Fruit fly (Drosophila melanogaster) whole organism, embryonic: ENCODE measurements around the gene CG43407.
A peak's percentile ranks its signal among the peaks of the same experiment; 100 is the strongest.

Experiments
- CG10147 ChIP-seq: fragments of 200-800 bp; sonication (Bioruptor generic); optimal IDR thresholded peaks from 2 replicates; lab custom pipeline; 2019; ENCODE audit warnings: missing biosample characterization, mild to moderate bottlenecking, missing genetic modification characterization, moderate library complexity
- CG10267 ChIP-seq: fragments of 200-800 bp; sonication (Bioruptor generic); optimal IDR thresholded peaks from 2 replicates; lab custom pipeline; 2018; ENCODE audit warnings: missing biosample characterization, mild to moderate bottlenecking, missing genetic modification characterization, moderate library complexity
- CG10979 ChIP-seq: fragments of 200-800 bp; sonication (Bioruptor generic); optimal IDR thresholded peaks from 2 replicates; lab custom pipeline; 2018; ENCODE audit warnings: missing biosample characterization, mild to moderate bottlenecking, missing genetic modification characterization, moderate library complexity
- CG12155 ChIP-seq: fragments of 200-800 bp; sonication (Bioruptor generic); optimal IDR thresholded peaks from 3 replicates; lab custom pipeline; 2016; ENCODE audit warnings: missing biosample characterization, missing genetic modification characterization
- CG14965 ChIP-seq: fragments of 200-800 bp; sonication (Bioruptor generic); optimal IDR thresholded peaks from 2 replicates; lab custom pipeline; 2016; ENCODE audit warnings: missing biosample characterization, missing genetic modification characterization, borderline replicate concordance
- CG1529 ChIP-seq: fragments of 200-800 bp; sonication (Bioruptor generic); optimal IDR thresholded peaks from 3 replicates; lab custom pipeline; 2018; ENCODE audit warnings: missing biosample characterization, missing genetic modification characterization
- CG16779 ChIP-seq: fragments of 200-800 bp; sonication (Bioruptor generic); IDR thresholded peaks from 2 replicates; pipeline ENCODE4 v1.3.6; 2022; ENCODE audit warnings: missing biosample characterization, missing genetic modification characterization
- CG17912 ChIP-seq: fragments of 200-800 bp; sonication (Bioruptor generic); optimal IDR thresholded peaks from 2 replicates; lab custom pipeline; 2018; ENCODE audit warnings: missing biosample characterization, mild to moderate bottlenecking, missing genetic modification characterization
- CG18599 ChIP-seq: fragments of 200-800 bp; sonication (Bioruptor generic); optimal IDR thresholded peaks from 3 replicates; lab custom pipeline; 2017; ENCODE audit warnings: missing biosample characterization, missing genetic modification characterization, mild to moderate bottlenecking, moderate library complexity, missing genetic modification reagents
- CG18619 ChIP-seq: fragments of 200-800 bp; sonication (Bioruptor generic); optimal IDR thresholded peaks from 3 replicates; lab custom pipeline; 2017; ENCODE audit warnings: missing biosample characterization, mild to moderate bottlenecking, missing genetic modification characterization
- CG2889 ChIP-seq: fragments of 200-800 bp; sonication (Bioruptor generic); IDR thresholded peaks from 3 replicates; pipeline ENCODE4 v1.3.6; 2022; ENCODE audit warnings: missing biosample characterization, missing genetic modification characterization
- CG31365 ChIP-seq: fragments of 200-800 bp; sonication (Bioruptor generic); optimal IDR thresholded peaks from 2 replicates; lab custom pipeline; 2018; ENCODE audit warnings: missing biosample characterization, mild to moderate bottlenecking, missing genetic modification characterization
- CG32767 ChIP-seq: fragments of 200-800 bp; sonication (Bioruptor generic); IDR thresholded peaks from 2 replicates; pipeline ENCODE4 v1.3.6; 2022; ENCODE audit warnings: missing biosample characterization, missing genetic modification characterization
- CG3407 ChIP-seq: fragments of 200-800 bp; sonication (Bioruptor generic); optimal IDR thresholded peaks from 2 replicates; lab custom pipeline; 2018; ENCODE audit warnings: missing biosample characterization, mild to moderate bottlenecking, missing genetic modification characterization
- CG34376 ChIP-seq: fragments of 200-800 bp; sonication (Bioruptor generic); optimal IDR thresholded peaks from 2 replicates; lab custom pipeline; 2018; ENCODE audit warnings: missing biosample characterization, mild to moderate bottlenecking, missing genetic modification characterization
- CG6813 ChIP-seq: fragments of 200-800 bp; sonication (Bioruptor generic); optimal IDR thresholded peaks from 2 replicates; lab custom pipeline; 2017; ENCODE audit warnings: missing biosample characterization, missing genetic modification characterization, mild to moderate bottlenecking, moderate library complexity, missing genetic modification reagents
- CG7372 ChIP-seq: fragments of 200-800 bp; sonication (Bioruptor generic); IDR thresholded peaks from 2 replicates; pipeline ENCODE4 v1.3.6; 2022; ENCODE audit warnings: missing biosample characterization, missing genetic modification characterization
- CG8281 ChIP-seq: fragments of 200-800 bp; sonication (Bioruptor generic); optimal IDR thresholded peaks from 2 replicates; lab custom pipeline; 2018; ENCODE audit warnings: missing biosample characterization, mild to moderate bottlenecking, missing genetic modification characterization, moderate library complexity
- CG9215 ChIP-seq: fragments of 200-800 bp; sonication (Bioruptor generic); IDR thresholded peaks from 2 replicates; pipeline ENCODE4 v1.3.6; 2022; ENCODE audit warnings: missing biosample characterization, missing genetic modification characterization
- Dad ChIP-seq: fragments of 200-800 bp; sonication (Bioruptor generic); optimal IDR thresholded peaks from 3 replicates; lab custom pipeline; 2016; ENCODE audit warnings: missing biosample characterization, missing genetic modification characterization
- Eip74EF ChIP-seq, 2 experiments: fragments of 200-800 bp in 1 of 2; fragments of >200 bp in 1 of 2; sonication (Bioruptor generic) in 1 of 2; optimal IDR thresholded peaks; 2 replicates each; lab custom pipeline; 2017 to 2019; ENCODE audit warnings: missing biosample characterization in 2 of 2, missing genetic modification characterization in 2 of 2, mild to moderate bottlenecking in 1 of 2, moderate library complexity in 1 of 2
- Fer3 ChIP-seq: fragments of 200-800 bp; sonication (Bioruptor generic); optimal IDR thresholded peaks from 2 replicates; lab custom pipeline; 2018; ENCODE audit warnings: missing biosample characterization, mild to moderate bottlenecking, missing genetic modification characterization, moderate library complexity
- Hr51 ChIP-seq, 2 experiments: fragments of 200-800 bp; sonication (Bioruptor generic); optimal IDR thresholded peaks; 2 replicates in 1 of 2; 3 replicates in 1 of 2; lab custom pipeline; 2016 to 2018; ENCODE audit warnings: missing biosample characterization in 2 of 2, missing genetic modification characterization in 2 of 2, mild to moderate bottlenecking in 1 of 2, moderate library complexity in 1 of 2
- MBD-R2 ChIP-seq: fragments of 200-800 bp; sonication (Bioruptor generic); IDR thresholded peaks from 2 replicates; pipeline ENCODE4 v1.3.6; 2022; ENCODE audit warnings: missing biosample characterization, missing genetic modification characterization
- Mad ChIP-seq: fragments of 200-800 bp; sonication (Bioruptor generic); optimal IDR thresholded peaks from 2 replicates; lab custom pipeline; 2016; ENCODE audit warnings: missing biosample characterization, missing genetic modification characterization
- Max ChIP-seq: fragments of 200-800 bp; sonication (Bioruptor generic); optimal IDR thresholded peaks from 2 replicates; lab custom pipeline; 2016; ENCODE audit warnings: missing biosample characterization, mild to moderate bottlenecking, missing genetic modification characterization
- Myb ChIP-seq: fragments of 200-800 bp; sonication (Bioruptor generic); optimal IDR thresholded peaks from 2 replicates; lab custom pipeline; 2016; ENCODE audit warnings: missing biosample characterization, missing genetic modification characterization
- Optix ChIP-seq: fragments of 200-800 bp; sonication (Bioruptor generic); IDR thresholded peaks from 3 replicates; pipeline ENCODE4 v1.3.6; 2022; ENCODE audit warnings: missing biosample characterization, missing genetic modification characterization
- Side ChIP-seq: fragments of 200-800 bp; sonication (Bioruptor generic); optimal IDR thresholded peaks from 2 replicates; lab custom pipeline; 2016; ENCODE audit warnings: missing biosample characterization, missing genetic modification characterization
- al ChIP-seq: fragments of 200-800 bp; sonication (Bioruptor generic); IDR thresholded peaks from 2 replicates; pipeline ENCODE4 v1.3.6; 2022; ENCODE audit warnings: missing biosample characterization, missing genetic modification characterization
- bowl ChIP-seq: fragments of 200-800 bp; sonication (Bioruptor generic); IDR thresholded peaks from 2 replicates; pipeline ENCODE4 v1.3.6; 2022; ENCODE audit warnings: missing biosample characterization, missing genetic modification characterization
- btn ChIP-seq: fragments of 200-800 bp; sonication (Bioruptor generic); optimal IDR thresholded peaks from 2 replicates; lab custom pipeline; 2016; ENCODE audit warnings: missing biosample characterization, missing genetic modification characterization
- croc ChIP-seq: fragments of 200-800 bp; sonication (Bioruptor generic); conservative IDR thresholded peaks from 3 replicates; pipeline ENCODE4 v1.3.6; 2022; ENCODE audit warnings: missing biosample characterization, missing genetic modification characterization
- ewg ChIP-seq: fragments of 200-800 bp; sonication (Bioruptor generic); optimal IDR thresholded peaks from 3 replicates; lab custom pipeline; 2017; ENCODE audit warnings: mild to moderate bottlenecking, missing biosample characterization, missing genetic modification reagents, missing genetic modification characterization
- fu2 ChIP-seq: fragments of 200-800 bp; sonication (Bioruptor generic); optimal IDR thresholded peaks from 2 replicates; lab custom pipeline; 2016; ENCODE audit warnings: missing biosample characterization, missing genetic modification characterization
- gsb-n ChIP-seq: fragments of 200-800 bp; sonication (Bioruptor generic); optimal IDR thresholded peaks from 3 replicates; lab custom pipeline; 2018; ENCODE audit warnings: missing biosample characterization, mild to moderate bottlenecking, missing genetic modification characterization
- hth ChIP-seq: fragments of >200 bp; optimal IDR thresholded peaks from 2 replicates; lab custom pipeline; 2017; ENCODE audit warnings: inconsistent platforms
- lilli ChIP-seq: fragments of 200-800 bp; sonication (Bioruptor generic); optimal IDR thresholded peaks from 3 replicates; lab custom pipeline; 2016; ENCODE audit warnings: missing biosample characterization, missing genetic modification characterization
- lmd ChIP-seq: fragments of 200-800 bp; sonication (Bioruptor generic); IDR thresholded peaks from 2 replicates; pipeline ENCODE4 v1.3.6; 2022; ENCODE audit warnings: missing biosample characterization, missing genetic modification characterization
- lola ChIP-seq, 3 experiments: fragments of >200 bp in 2 of 3; fragments of 200-800 bp in 1 of 3; sonication (Bioruptor generic) in 1 of 3; optimal IDR thresholded peaks; 2 replicates each; lab custom pipeline; 2017 to 2019; ENCODE audit warnings: missing biosample characterization in 3 of 3, missing genetic modification characterization in 3 of 3, mild to moderate bottlenecking in 1 of 3, moderate library complexity in 1 of 3
- luna ChIP-seq: fragments of 200-800 bp; sonication (Bioruptor generic); optimal IDR thresholded peaks from 2 replicates; lab custom pipeline; 2016; ENCODE audit warnings: missing biosample characterization, missing genetic modification characterization
- mld ChIP-seq: fragments of 200-800 bp; sonication (Bioruptor generic); IDR thresholded peaks from 3 replicates; pipeline ENCODE4 v1.3.6; 2022; ENCODE audit warnings: missing biosample characterization, missing genetic modification characterization; ENCODE audit not compliant: partially characterized antibody
- p53 ChIP-seq: fragments of 200-800 bp; sonication (Bioruptor generic); optimal IDR thresholded peaks from 2 replicates; lab custom pipeline; 2016; ENCODE audit warnings: missing biosample characterization, missing genetic modification characterization
- ro ChIP-seq: fragments of 200-800 bp; sonication (Bioruptor generic); IDR thresholded peaks from 2 replicates; pipeline ENCODE4 v1.3.6; 2022; ENCODE audit warnings: missing biosample characterization, missing genetic modification characterization
- seq ChIP-seq: fragments of 200-800 bp; sonication (Bioruptor generic); IDR thresholded peaks from 2 replicates; pipeline ENCODE4 v1.3.6; 2022; ENCODE audit warnings: missing biosample characterization, missing genetic modification characterization
- sisA ChIP-seq: fragments of 200-800 bp; sonication (Bioruptor generic); IDR thresholded peaks from 2 replicates; pipeline ENCODE4 v1.3.6; 2022; ENCODE audit warnings: missing biosample characterization, missing genetic modification characterization
- slbo ChIP-seq: fragments of 200-800 bp; sonication (Bioruptor generic); IDR thresholded peaks from 2 replicates; pipeline ENCODE4 v1.3.6; 2022; ENCODE audit warnings: missing biosample characterization, missing genetic modification characterization
- usp ChIP-seq: fragments of >200 bp; optimal IDR thresholded peaks from 2 replicates; lab custom pipeline; 2017; ENCODE audit warnings: missing biosample characterization, missing genetic modification characterization
- wor ChIP-seq: fragments of 200-800 bp; sonication (Bioruptor generic); IDR thresholded peaks from 2 replicates; pipeline ENCODE4 v1.3.6; 2022; ENCODE audit warnings: missing biosample characterization, missing genetic modification characterization

Gene CG43407

DNA sequence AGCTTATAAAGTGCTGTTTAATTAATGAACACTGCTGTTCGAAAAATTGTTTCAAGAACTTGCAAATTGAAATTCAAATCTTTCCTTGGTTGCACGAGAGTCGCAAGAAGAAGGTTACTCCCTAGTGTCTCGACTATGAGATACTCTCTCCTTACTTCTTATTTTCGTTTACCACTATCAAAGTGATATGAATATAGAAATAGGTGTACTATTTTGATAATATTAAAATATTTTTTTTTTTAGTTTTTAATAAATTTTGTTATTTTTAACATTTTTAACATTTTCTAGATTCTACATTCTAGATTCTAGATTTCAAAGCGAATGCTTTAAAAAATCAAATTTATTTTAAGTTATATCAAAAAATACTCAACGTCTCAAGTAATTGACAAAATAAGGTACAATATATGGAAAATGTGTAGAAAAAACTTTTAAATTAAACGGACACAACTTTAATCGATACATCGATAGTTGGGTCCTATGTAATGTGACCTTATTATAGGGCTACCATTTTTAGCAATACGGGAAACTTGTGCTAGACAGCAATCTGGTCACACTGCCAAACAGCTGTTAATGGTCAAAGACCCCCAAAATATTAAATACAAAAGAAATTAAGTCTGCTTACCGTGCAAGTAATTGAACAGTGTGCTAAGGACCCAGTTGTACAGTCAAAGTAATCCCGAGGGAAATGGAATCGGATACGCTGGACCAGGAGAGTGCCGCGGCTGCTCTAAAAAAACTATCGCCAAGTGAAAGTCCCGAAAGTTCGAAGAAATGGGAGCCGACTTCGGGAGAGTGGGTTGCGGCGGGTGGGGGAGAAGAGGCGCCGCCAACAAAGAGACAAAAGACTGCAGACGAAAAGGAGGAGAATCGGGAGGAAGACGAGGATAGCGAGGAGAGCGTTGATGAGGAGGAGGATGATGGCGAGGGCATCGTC, 39.2 kb upstream of the CG43407 start, which contains the start of gene MESR6 (continued):
- TF ChIP-seq CG31365 (tag; lab: Kevin White, UChicago) = no peak
- TF ChIP-seq CG12155 = no peak
- TF ChIP-seq CG34376 (GFP tag; lab: Kevin White, UChicago) = no peak
- TF ChIP-seq fu2 (GFP tag; lab: Kevin White, UChicago) = no peak
- TF ChIP-seq Hr51 (GFP tag; optimal IDR thresholded peaks at IDR 0.05; lab: Kevin White, UChicago) = peak in 1 of 2 experiments; percentile 61
- TF ChIP-seq Mad (GFP tag; lab: Kevin White, UChicago) = no peak
- TF ChIP-seq bowl = peak; percentile 45; the same call in 1 of the 2 replicates
- no peak for TF ChIP-seq CG2889 (GFP tag; lab: Robert Waterston, UW)
- no peak for TF ChIP-seq p53 (GFP tag; lab: Kevin White, UChicago)
- peak; percentile 52 for TF ChIP-seq CG10267 (tag; lab: Kevin White, UChicago)
- no peak for TF ChIP-seq gsb-n (tag; lab: Kevin White, UChicago)
- TF ChIP-seq al (GFP tag; lab: Robert Waterston, UW) = no peak
- peak; percentile 99 for TF ChIP-seq Myb (GFP tag; lab: Kevin White, UChicago)
- TF ChIP-seq CG18599 = no peak
- TF ChIP-seq slbo (GFP tag; lab: Robert Waterston, UW) = peak; percentile 19; the same call in 1 of the 2 replicates
- no peak for TF ChIP-seq lola (GFP tag; optimal IDR thresholded peaks at IDR 0.05; lab: Kevin White, UChicago)
- TF ChIP-seq CG32767 (GFP tag; lab: Robert Waterston, UW) = 0 out of 2 replicates have a peak, but pooled peaks have one; percentile 44
- TF ChIP-seq CG7372 = no peak
- TF ChIP-seq mld (GFP tag; lab: Robert Waterston, UW) = peak; percentile 51; the same call in 1 of the 3 replicates
- no peak for TF ChIP-seq btn (GFP tag; lab: Kevin White, UChicago)
- TF ChIP-seq lilli (GFP tag; lab: Kevin White, UChicago) = no peak
- peak; percentile 21 for TF ChIP-seq CG17912 (GFP tag; lab: Kevin White, UChicago)
- TF ChIP-seq CG10147 (GFP tag; lab: Kevin White, UChicago) = peak; percentile 28
- no peak for TF ChIP-seq usp (GFP tag; lab: Kevin White, UChicago)
- TF ChIP-seq CG18619 = peak; percentile 41
- TF ChIP-seq CG3407 = no peak
- TF ChIP-seq croc = no peak
- TF ChIP-seq lmd (GFP tag; lab: Robert Waterston, UW) = peak; percentile 13; the same call in 1 of the 2 replicates
- no peak for TF ChIP-seq CG8281
- no peak for TF ChIP-seq CG9215 (GFP tag; lab: Robert Waterston, UW)
- TF ChIP-seq ewg (GFP tag; lab: Kevin White, UChicago) = no peak
- no peak for TF ChIP-seq ro (GFP tag; lab: Robert Waterston, UW)
- no peak for TF ChIP-seq CG6813 (GFP tag; lab: Kevin White, UChicago)
- TF ChIP-seq CG14965 (GFP tag; lab: Kevin White, UChicago) = no peak
- TF ChIP-seq hth (lab: Kevin White, UChicago) = no peak
- TF ChIP-seq luna (GFP tag; lab: Kevin White, UChicago) = peak; percentile 3
- TF ChIP-seq Fer3 (tag; lab: Kevin White, UChicago) = no peak
- TF ChIP-seq seq (GFP tag; lab: Robert Waterston, UW) = no peak; the same call in 1 of the 2 replicates
- no peak for TF ChIP-seq wor (GFP tag; lab: Robert Waterston, UW)
- TF ChIP-seq Side (GFP tag; lab: Kevin White, UChicago) = peak; percentile 21
- TF ChIP-seq Dad = no peak
- TF ChIP-seq Max = no peak
- TF ChIP-seq MBD-R2 (GFP tag; lab: Robert Waterston, UW) = peak; percentile 93
- TF ChIP-seq sisA (GFP tag; lab: Robert Waterston, UW) = no peak
- no peak for TF ChIP-seq CG16779
- TF ChIP-seq CG10979 = no peak
- no peak for TF ChIP-seq Eip74EF (GFP tag; optimal IDR thresholded peaks at IDR 0.05; lab: Kevin White, UChicago)
- TF ChIP-seq CG1529 (GFP tag; lab: Kevin White, UChicago) = no peak
- TF ChIP-seq Optix (GFP tag; lab: Robert Waterston, UW) = no peak
